Worm (Caenorhabditis elegans): Measurements from ENCODE around the gene ergi-1.

- TF ChIP-seq ztf-11 (tag; optimal IDR thresholded peaks at IDR 0.05) (no peak), ces-1 (GFP tag; optimal IDR thresholded peaks at IDR 0.05) (no peak), snpc-4 (tag; optimal IDR thresholded peaks at IDR 0.05) (no peak), ceh-82 (tag; optimal IDR thresholded peaks at IDR 0.05) (no peak), jun-1 (tag; optimal IDR thresholded peaks at IDR 0.05) (no peak), ZK546.5 (tag; optimal IDR thresholded peaks at IDR 0.05) (no peak), daf-19 (GFP tag; conservative IDR thresholded peaks at IDR 0.05) (no peak), cey-2 (tag; optimal IDR thresholded peaks at IDR 0.05; ENCODE audit: borderline replicate concordance, insufficient read depth) (no peak), ceh-32 (tag; optimal IDR thresholded peaks at IDR 0.05; ENCODE audit: poor library complexity) (no peak), zag-1 (tag; optimal IDR thresholded peaks at IDR 0.05) (no peak), dmd-8 (GFP tag; IDR thresholded peaks at IDR 0.05) (no peak), lin-15B (tag; optimal IDR thresholded peaks at IDR 0.05) (no peak), nhr-28 (tag; optimal IDR thresholded peaks at IDR 0.05) (no peak)
Measured at ce11 chrX:2040877-2041276, 5.8 kb upstream of the ergi-1 start.
